Worm (Caenorhabditis elegans) whole organism, mixed stage, embryonic: ENCODE data around the gene K08C7.7.
"Not testable (repeated sequence)": the region's sequence is repeated elsewhere in the genome, so short reads cannot be mapped to it uniquely, and the experiment has no call there.

Experiments
- M03D4.4 ChIP-seq: sonication (generic microtip); optimal IDR thresholded peaks from 2 replicates; lab custom pipeline; 2017; ENCODE audit warnings: mild to moderate bottlenecking, missing genetic modification characterization, missing compliant biosample characterization
- bed-3 ChIP-seq: fragments of 200-800 bp; sonication (Bioruptor generic); optimal IDR thresholded peaks from 3 replicates; lab custom pipeline; 2018; ENCODE audit warnings: mild to moderate bottlenecking, missing genetic modification characterization, moderate library complexity, missing compliant biosample characterization
- blmp-1 ChIP-seq: fragments of 150-350 bp; optimal IDR thresholded peaks from 2 replicates; lab custom pipeline; 2014; ENCODE audit warnings: missing biosample characterization, missing genetic modification characterization
- ceh-43 ChIP-seq: fragments of 200-800 bp; sonication (Bioruptor generic); optimal IDR thresholded peaks from 2 replicates; lab custom pipeline; 2018; ENCODE audit warnings: mild to moderate bottlenecking, missing genetic modification characterization, moderate library complexity, missing compliant biosample characterization
- ces-1 ChIP-seq: fragments of 150-350 bp; optimal IDR thresholded peaks from 2 replicates; lab custom pipeline; 2014; ENCODE audit warnings: missing biosample characterization, missing genetic modification reagents, missing genetic modification characterization
- cnd-1 ChIP-seq: fragments of 200-800 bp; sonication (Bioruptor generic); optimal IDR thresholded peaks from 2 replicates; lab custom pipeline; 2018; ENCODE audit warnings: mild to moderate bottlenecking, missing genetic modification characterization, missing compliant biosample characterization
- drap-1 ChIP-seq: fragments of 200-800 bp; sonication (Bioruptor generic); optimal IDR thresholded peaks from 3 replicates; lab custom pipeline; 2018; ENCODE audit warnings: mild to moderate bottlenecking, missing genetic modification characterization, missing compliant biosample characterization
- elt-1 ChIP-seq: sonication (generic microtip); optimal IDR thresholded peaks from 2 replicates; lab custom pipeline; 2017; ENCODE audit warnings: missing genetic modification characterization, mild to moderate bottlenecking, missing compliant biosample characterization, antibody characterized with exemption, moderate library complexity, borderline replicate concordance; ENCODE audit not compliant: insufficient read depth
- flh-1 ChIP-seq: fragments of 200-800 bp; sonication (Bioruptor generic); optimal IDR thresholded peaks from 2 replicates; lab custom pipeline; 2018; ENCODE audit warnings: mild to moderate bottlenecking, missing genetic modification characterization, moderate library complexity, missing compliant biosample characterization
- ham-2 ChIP-seq: fragments of 200-800 bp; sonication (Bioruptor generic); optimal IDR thresholded peaks from 2 replicates; lab custom pipeline; 2018; ENCODE audit warnings: mild to moderate bottlenecking, missing genetic modification characterization, missing compliant biosample characterization
- hlh-1 ChIP-seq: fragments of 150-350 bp; optimal IDR thresholded peaks from 2 replicates; lab custom pipeline; 2014; ENCODE audit warnings: missing biosample characterization, missing genetic modification reagents, missing genetic modification characterization
- lin-13 ChIP-seq: fragments of 150-350 bp; optimal IDR thresholded peaks from 2 replicates; lab custom pipeline; 2014; ENCODE audit warnings: missing biosample characterization, missing genetic modification characterization
- lin-32 ChIP-seq: fragments of 200-800 bp; sonication (Bioruptor generic); optimal IDR thresholded peaks from 2 replicates; lab custom pipeline; 2018; ENCODE audit warnings: mild to moderate bottlenecking, missing genetic modification characterization, missing compliant biosample characterization
- lsy-2 ChIP-seq: fragments of 150-350 bp; optimal IDR thresholded peaks from 2 replicates; lab custom pipeline; 2014; ENCODE audit warnings: missing biosample characterization, missing genetic modification characterization
- mab-5 ChIP-seq: fragments of 150-350 bp; optimal IDR thresholded peaks from 2 replicates; lab custom pipeline; 2014; ENCODE audit warnings: missing biosample characterization, missing genetic modification characterization
- mep-1 ChIP-seq: fragments of 150-350 bp; optimal IDR thresholded peaks from 2 replicates; lab custom pipeline; 2017; ENCODE audit warnings: missing biosample characterization, missing genetic modification reagents, missing genetic modification characterization, inconsistent platforms
- mls-2 ChIP-seq: sonication (generic microtip); optimal IDR thresholded peaks from 2 replicates; lab custom pipeline; 2016; ENCODE audit warnings: mild to moderate bottlenecking, missing genetic modification characterization, moderate library complexity, missing compliant biosample characterization
- nhr-2 ChIP-seq: fragments of 150-350 bp; optimal IDR thresholded peaks from 2 replicates; lab custom pipeline; 2014; ENCODE audit warnings: missing biosample characterization, missing genetic modification characterization
- nhr-237 ChIP-seq: fragments of 150-350 bp; optimal IDR thresholded peaks from 2 replicates; lab custom pipeline; 2014; ENCODE audit warnings: missing biosample characterization, missing genetic modification characterization
- nhr-28 ChIP-seq: fragments of 150-350 bp; optimal IDR thresholded peaks from 2 replicates; lab custom pipeline; 2014; ENCODE audit warnings: missing biosample characterization, missing genetic modification characterization
- nhr-76 ChIP-seq: sonication (generic microtip); optimal IDR thresholded peaks from 2 replicates; lab custom pipeline; 2017; ENCODE audit warnings: missing biosample characterization, missing genetic modification characterization
- sem-2 ChIP-seq: fragments of 200-800 bp; sonication (Bioruptor generic); optimal IDR thresholded peaks from 2 replicates; lab custom pipeline; 2018; ENCODE audit warnings: mild to moderate bottlenecking, missing genetic modification characterization, missing compliant biosample characterization
- snpc-4 ChIP-seq: fragments of 150-350 bp; optimal IDR thresholded peaks from 2 replicates; lab custom pipeline; 2014; ENCODE audit warnings: missing biosample characterization, missing genetic modification characterization
- unc-120 ChIP-seq: sonication (generic microtip); optimal IDR thresholded peaks from 2 replicates; lab custom pipeline; 2017; ENCODE audit warnings: missing genetic modification characterization, missing compliant biosample characterization; ENCODE audit not compliant: poor library complexity, severe bottlenecking
- unc-62 ChIP-seq: fragments of 150-350 bp; optimal IDR thresholded peaks from 2 replicates; lab custom pipeline; 2014; ENCODE audit warnings: missing biosample characterization, missing genetic modification reagents, missing genetic modification characterization
- zip-8 ChIP-seq: fragments of 150-350 bp; optimal IDR thresholded peaks from 2 replicates; lab custom pipeline; 2014; ENCODE audit warnings: missing biosample characterization, missing genetic modification characterization
- ztf-11 ChIP-seq: fragments of 150-350 bp; optimal IDR thresholded peaks from 2 replicates; lab custom pipeline; 2014; ENCODE audit warnings: missing biosample characterization, missing genetic modification characterization

The K08C7.7 gene

ce11 chrIV:10680379-10680778 is 16.1 kb downstream of the K08C7.7 start, which contains the start of gene K08C7.4:
Gene K08C7.4 (minus strand): TSS chrIV:10680479.
- TF ChIP-seq sem-2 (GFP tag; lab: Kevin White, UChicago) (no peak), flh-1 (GFP tag; lab: Kevin White, UChicago) (no peak), nhr-76 (tag; lab: Kevin White, UChicago) (no peak), zip-8 (tag; lab: Kevin White, UChicago) (no peak), drap-1 (GFP tag; lab: Kevin White, UChicago) (no peak), mep-1 (tag; lab: Kevin White, UChicago) (no peak), elt-1 (tag; lab: Kevin White, UChicago) (no peak), mls-2 (no peak), hlh-1 (tag; lab: Kevin White, UChicago) (no peak), cnd-1 (tag; lab: Kevin White, UChicago) (no peak), unc-120 (tag; lab: Kevin White, UChicago) (no peak), lin-32 (no peak), ceh-43 (GFP tag; lab: Kevin White, UChicago) (no peak), lsy-2 (no peak), ham-2 (GFP tag; lab: Kevin White, UChicago) (no peak), snpc-4 (tag; lab: Kevin White, UChicago) (no peak), ces-1 (GFP tag; lab: Kevin White, UChicago) (no peak), unc-62 (GFP tag; lab: Kevin White, UChicago) (no peak), M03D4.4 (tag; lab: Kevin White, UChicago) (no peak)

- TF ChIP-seq nhr-28 (tag; lab: Kevin White, UChicago) (no peak), bed-3 (no peak), ceh-43 (GFP tag; lab: Kevin White, UChicago) (no peak), sem-2 (GFP tag; lab: Kevin White, UChicago) (no peak), elt-1 (tag; lab: Kevin White, UChicago) (no peak), mab-5 (tag; lab: Kevin White, UChicago) (no peak), zip-8 (tag; lab: Kevin White, UChicago) (no peak), hlh-1 (tag; lab: Kevin White, UChicago) (no peak), blmp-1 (tag; lab: Kevin White, UChicago) (no peak), drap-1 (GFP tag; lab: Kevin White, UChicago) (no peak), lin-13 (tag; lab: Kevin White, UChicago) (no peak), nhr-2 (tag; lab: Kevin White, UChicago) (no peak), snpc-4 (tag; lab: Kevin White, UChicago) (no peak)
Measured at ce11 chrIV:10682155-10682749, 18.0 kb downstream of the K08C7.7 start, which contains the start of gene fmo-2. Gene fmo-2 (plus strand): TSS chrIV:10682524.

- TF ChIP-seq ham-2 (GFP tag; lab: Kevin White, UChicago) (no peak), nhr-237 (tag; lab: Kevin White, UChicago) (no peak), ztf-11 (tag; lab: Kevin White, UChicago) (no peak), ces-1 (GFP tag; lab: Kevin White, UChicago) (no peak), unc-120 (tag; lab: Kevin White, UChicago) (peak; percentile 16), ceh-43 (GFP tag; lab: Kevin White, UChicago) (no peak), mep-1 (tag; lab: Kevin White, UChicago) (no peak)
- TF ChIP-seq, all 35 proteins: peak for 1
Measured at ce11 chrIV:10685758-10686157, 21.5 kb downstream of the K08C7.7 start, which contains the start of the genes K08C7.6 and R102.1. Gene K08C7.6 (minus strand): TSS chrIV:10685858. Gene R102.1 (plus strand): TSS chrIV:10686048.

- not testable (repeated sequence) for TF ChIP-seq ham-2 (GFP tag; lab: Kevin White, UChicago); flh-1 (GFP tag; lab: Kevin White, UChicago); nhr-237 (tag; lab: Kevin White, UChicago)
Measured at ce11 chrIV:10687307-10687706, 23.1 kb downstream of the K08C7.7 start, which contains the start of gene R102.2. Gene R102.2 (plus strand): TSS chrIV:10687607.

- TF ChIP-seq mls-2: no peak
Measured at ce11 chrIV:10688972-10689567, 24.8 kb downstream of the K08C7.7 start, which contains the start of gene R102.3. Gene R102.3 (plus strand): TSS chrIV:10689517.
